Worm (Caenorhabditis elegans): ENCODE results near the gene F32D8.15.

ce11 chrV:10937294-10937693, 33.4 kb downstream of the F32D8.15 start:
- TF ChIP-seq F26F4.8 (GFP tag; conservative IDR thresholded peaks at IDR 0.05) (no peak), gei-8 (GFP tag; optimal IDR thresholded peaks at IDR 0.05) (peak; percentile 43), unc-130 (GFP tag; optimal IDR thresholded peaks at IDR 0.05) (no peak), zfp-2 (tag; optimal IDR thresholded peaks at IDR 0.05) (no peak), ctbp-1 (GFP tag; IDR thresholded peaks at IDR 0.05) (no peak), lin-39 (tag; optimal IDR thresholded peaks at IDR 0.05) (no peak), mdl-1 (tag; optimal IDR thresholded peaks at IDR 0.05) (peak in 1 of 2 experiments; percentile 29), daf-12 (tag; optimal IDR thresholded peaks at IDR 0.05) (no peak), fos-1 (tag; optimal IDR thresholded peaks at IDR 0.05) (no peak), ceh-82 (tag; optimal IDR thresholded peaks at IDR 0.05) (no peak), pha-4 (GFP tag; IDR thresholded peaks at IDR 0.05) (no peak; the same call in 1 of the 2 replicates), pha-4 (tag; optimal IDR thresholded peaks at IDR 0.05) (no peak), ces-1 (GFP tag; optimal IDR thresholded peaks at IDR 0.05) (peak; percentile 70), mep-1 (tag; optimal IDR thresholded peaks at IDR 0.05) (peak; percentile 70), egl-43 (GFP tag; IDR thresholded peaks at IDR 0.05) (no peak)
